Fruit fly (Drosophila melanogaster): ENCODE data around the gene Lcp65Ad.

DNA sequence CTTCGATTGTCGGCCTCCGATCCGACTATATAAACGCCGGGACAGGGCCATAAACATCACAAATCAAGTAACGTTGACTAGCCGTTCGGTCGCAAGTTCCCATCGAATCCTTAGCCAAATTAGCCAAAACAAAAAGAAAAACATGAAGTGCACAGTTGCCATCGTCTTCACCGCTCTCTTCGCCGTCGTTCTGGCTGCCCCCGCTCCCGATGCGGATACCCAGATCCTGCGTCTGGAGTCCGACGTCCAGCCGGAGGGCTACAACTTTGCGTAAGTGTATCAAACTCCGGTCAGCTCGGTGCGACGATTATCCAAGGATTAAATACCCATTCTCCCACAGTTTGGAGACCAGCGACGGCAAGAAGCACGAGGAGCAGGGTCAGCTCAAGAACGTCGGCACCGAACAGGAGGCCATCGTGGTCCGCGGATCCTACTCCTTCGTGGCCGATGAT is 1.6 kb downstream of the Lcp65Ad start, which contains the start of gene Lcp65Ac:
- TF ChIP-seq CTCF (optimal IDR thresholded peaks at IDR 0.05) (no peak), CG8478 (optimal IDR thresholded peaks at IDR 0.05) (no peak)
